Fruit fly (Drosophila melanogaster) Kc167 (cell line): ENCODE measurements around the gene AOX1.

ENCODE experiments used
- Myc ChIP-seq: fragments of >200 bp; optimal IDR thresholded peaks from 2 replicates; lab custom pipeline; 2017; ENCODE audit warnings: missing external identifiers
- Sin3A ChIP-seq: fragments of >200 bp; optimal IDR thresholded peaks from 2 replicates; lab custom pipeline; 2018; ENCODE audit warnings: missing external identifiers
- h ChIP-seq: fragments of >200 bp; optimal IDR thresholded peaks from 3 replicates; lab custom pipeline; 2018; ENCODE audit warnings: missing external identifiers
- insv ChIP-seq: fragments of >200 bp; optimal IDR thresholded peaks from 3 replicates; lab custom pipeline; 2018; ENCODE audit warnings: missing external identifiers
- psq ChIP-seq: fragments of >200 bp; optimal IDR thresholded peaks from 2 replicates; lab custom pipeline; 2017; ENCODE audit warnings: missing external identifiers

DNA sequence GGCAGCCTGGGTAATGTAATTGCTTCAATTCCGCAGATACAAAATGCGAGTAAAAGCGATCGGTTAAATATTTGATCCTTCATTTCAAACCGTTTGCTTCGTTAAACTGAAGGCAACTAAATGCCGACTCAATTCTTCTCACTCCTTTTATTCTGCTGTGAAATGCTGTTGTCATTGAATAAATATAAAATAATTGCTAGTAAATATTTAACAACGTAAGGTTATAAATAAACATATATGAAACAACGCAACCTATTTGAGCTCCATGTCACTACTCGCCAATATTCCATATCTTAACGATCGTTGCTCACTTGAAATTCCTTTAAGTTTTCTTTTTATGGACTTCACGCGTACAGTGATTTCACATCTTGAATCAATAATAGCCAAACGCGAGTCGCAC, 27.3 kb downstream of the AOX1 start, which contains the start of gene CG44013:
- no peak for TF ChIP-seq h (lab: Kevin White, UChicago)
- no peak for TF ChIP-seq insv (lab: Kevin White, UChicago)
- TF ChIP-seq psq: no peak
- no peak for TF ChIP-seq Myc (lab: Kevin White, UChicago)
- no peak for TF ChIP-seq Sin3A
